Fruit fly (Drosophila melanogaster): Measurements from ENCODE around the gene CG8607.

The CG8607 gene

dm6 chr3L:7347984-7348631 lies 28.2 kb downstream of the CG8607 start, which contains the start of the genes Srp19 and qm (continued):
- TF ChIP-seq H2.0 (GFP tag; IDR thresholded peaks at IDR 0.05) (0 out of 2 replicates have a peak, but pooled peaks have one; percentile 2), ewg (GFP tag; optimal IDR thresholded peaks at IDR 0.05) (no peak), Sry-β (GFP tag; optimal IDR thresholded peaks at IDR 0.05) (peak; percentile 93), CG14014 (GFP tag; IDR thresholded peaks at IDR 0.05) (peak; percentile 45), HLH3B (GFP tag; IDR thresholded peaks at IDR 0.05) (no peak), CG17361 (GFP tag; IDR thresholded peaks at IDR 0.05) (peak; percentile 53; the same call in 2 of the 3 replicates), CG4424 (GFP tag; optimal IDR thresholded peaks at IDR 0.05) (peak; percentile 55), stc (GFP tag; IDR thresholded peaks at IDR 0.05) (peak; percentile 19; the same call in 1 of the 2 replicates), ash1 (GFP tag; optimal IDR thresholded peaks at IDR 0.05) (no peak), dati (GFP tag; IDR thresholded peaks at IDR 0.05) (no peak), usp (GFP tag; optimal IDR thresholded peaks at IDR 0.05) (no peak), PHDP (tag; optimal IDR thresholded peaks at IDR 0.05) (no peak), amos (GFP tag; IDR thresholded peaks at IDR 0.05; ENCODE audit: partially characterized antibody) (peak; percentile 77), pum (GFP tag; optimal IDR thresholded peaks at IDR 0.05) (peak; percentile 57), corto (GFP tag; optimal IDR thresholded peaks at IDR 0.05) (no peak), Max (GFP tag; optimal IDR thresholded peaks at IDR 0.05) (peak; percentile 44), BEAF-32 (GFP tag; optimal IDR thresholded peaks at IDR 0.05) (peak; percentile 95), Mrtf (GFP tag; IDR thresholded peaks at IDR 0.05) (no peak), CG1603 (tag; optimal IDR thresholded peaks at IDR 0.05) (peak; percentile 11), tio (GFP tag; optimal IDR thresholded peaks at IDR 0.05) (no peak), CG12299 (tag; optimal IDR thresholded peaks at IDR 0.05) (peak; percentile 38), Xbp1 (GFP tag; optimal IDR thresholded peaks at IDR 0.05) (peak; percentile 64), chinmo (GFP tag; IDR thresholded peaks at IDR 0.05; ENCODE audit: partially characterized antibody) (peak; percentile 97), CG8478 (optimal IDR thresholded peaks at IDR 0.05) (no peak), CG18476 (GFP tag; optimal IDR thresholded peaks at IDR 0.05) (peak; percentile 6), crol (GFP tag; IDR thresholded peaks at IDR 0.05) (peak; percentile 99), gcm (GFP tag; optimal IDR thresholded peaks at IDR 0.05) (peak; percentile 37), Atf-2 (GFP tag; optimal IDR thresholded peaks at IDR 0.05) (peak; percentile 0), HmgZ (tag; optimal IDR thresholded peaks at IDR 0.05) (peak; percentile 20), emc (GFP tag; optimal IDR thresholded peaks at IDR 0.05) (no peak), bcd (GFP tag; optimal IDR thresholded peaks at IDR 0.05) (peak; percentile 46), CG12769 (tag; optimal IDR thresholded peaks at IDR 0.05) (peak; percentile 24), CG15601 (tag; optimal IDR thresholded peaks at IDR 0.05) (peak; percentile 46), CG13775 (GFP tag; optimal IDR thresholded peaks at IDR 0.05) (peak; percentile 31), Fer3 (tag; optimal IDR thresholded peaks at IDR 0.05) (peak; percentile 26), CG7786 (GFP tag; optimal IDR thresholded peaks at IDR 0.05) (peak; percentile 10), CG17612 (GFP tag; IDR thresholded peaks at IDR 0.05) (no peak), dpn (GFP tag; optimal IDR thresholded peaks at IDR 0.05) (peak; percentile 56 to 65), Aef1 (GFP tag; IDR thresholded peaks at IDR 0.05) (peak; percentile 88), crp (GFP tag; optimal IDR thresholded peaks at IDR 0.05) (no peak), CG9817 (tag; optimal IDR thresholded peaks at IDR 0.05) (peak; percentile 75), zfh1 (GFP tag; IDR thresholded peaks at IDR 0.05) (peak; percentile 58; the same call in 2 of the 3 replicates), Fer2 (tag; optimal IDR thresholded peaks at IDR 0.05) (peak; percentile 34), ken (GFP tag; IDR thresholded peaks at IDR 0.05) (0 out of 3 replicates have a peak, but pooled peaks have one; percentile 58), Taf1 (GFP tag; IDR thresholded peaks at IDR 0.05) (0 out of 2 replicates have a peak, but pooled peaks have one; percentile 17), lilli (GFP tag; optimal IDR thresholded peaks at IDR 0.05) (peak; percentile 73), pnt (GFP tag; optimal IDR thresholded peaks at IDR 0.05) (peak; percentile 61), CG10959 (GFP tag; IDR thresholded peaks at IDR 0.05) (no peak; the same call in 1 of the 2 replicates), gsb (GFP tag; IDR thresholded peaks at IDR 0.05) (no peak), dysf (GFP tag; IDR thresholded peaks at IDR 0.05) (peak; percentile 64)
